Worm (Caenorhabditis elegans) whole organism, midembryonic: ENCODE data around the gene set-22.

ENCODE experiments used
- T22C8.4 ChIP-seq: fragments of 200-800 bp; sonication (Bioruptor generic); IDR thresholded peaks from 2 replicates; pipeline ENCODE4 v1.3.6; 2022; ENCODE audit warnings: missing genetic modification characterization, missing compliant biosample characterization
- cog-1 ChIP-seq: sonication (generic microtip); optimal IDR thresholded peaks from 2 replicates; lab custom pipeline; 2016; ENCODE audit warnings: missing genetic modification characterization, missing compliant biosample characterization
- flt-1 ChIP-seq: fragments of 200-800 bp; sonication (Bioruptor generic); IDR thresholded peaks from 2 replicates; pipeline ENCODE4 v1.3.6; 2022; ENCODE audit warnings: missing genetic modification characterization, missing compliant biosample characterization
- klf-2 ChIP-seq: fragments of 200-800 bp; sonication (Bioruptor generic); conservative IDR thresholded peaks from 2 replicates; pipeline ENCODE4 v1.3.6; 2022; ENCODE audit warnings: missing genetic modification reagents, missing genetic modification characterization, missing compliant biosample characterization
- med-1 ChIP-seq: sonication (generic microtip); optimal IDR thresholded peaks from 2 replicates; lab custom pipeline; 2017; ENCODE audit warnings: missing genetic modification characterization, mild to moderate bottlenecking, missing compliant biosample characterization, antibody characterized with exemption, missing genetic modification reagents; ENCODE audit not compliant: insufficient read depth
- ref-1 ChIP-seq: fragments of 200-800 bp; sonication (Bioruptor generic); conservative IDR thresholded peaks from 2 replicates; pipeline ENCODE4 v1.3.6; 2022; ENCODE audit warnings: missing genetic modification reagents, missing genetic modification characterization, missing compliant biosample characterization
- tab-1 ChIP-seq: fragments of 200-800 bp; sonication (Bioruptor generic); IDR thresholded peaks from 2 replicates; pipeline ENCODE4 v1.3.6; 2022; ENCODE audit warnings: missing genetic modification characterization, missing compliant biosample characterization
- ztf-23 ChIP-seq: fragments of 200-800 bp; sonication (Bioruptor generic); IDR thresholded peaks from 2 replicates; pipeline ENCODE4 v1.3.6; 2022; ENCODE audit warnings: missing genetic modification reagents, missing genetic modification characterization, missing compliant biosample characterization
- ztf-29 ChIP-seq: fragments of 200-800 bp; sonication (Bioruptor generic); IDR thresholded peaks from 2 replicates; pipeline ENCODE4 v1.3.6; 2022; ENCODE audit warnings: missing genetic modification reagents, missing genetic modification characterization, missing compliant biosample characterization

DNA sequence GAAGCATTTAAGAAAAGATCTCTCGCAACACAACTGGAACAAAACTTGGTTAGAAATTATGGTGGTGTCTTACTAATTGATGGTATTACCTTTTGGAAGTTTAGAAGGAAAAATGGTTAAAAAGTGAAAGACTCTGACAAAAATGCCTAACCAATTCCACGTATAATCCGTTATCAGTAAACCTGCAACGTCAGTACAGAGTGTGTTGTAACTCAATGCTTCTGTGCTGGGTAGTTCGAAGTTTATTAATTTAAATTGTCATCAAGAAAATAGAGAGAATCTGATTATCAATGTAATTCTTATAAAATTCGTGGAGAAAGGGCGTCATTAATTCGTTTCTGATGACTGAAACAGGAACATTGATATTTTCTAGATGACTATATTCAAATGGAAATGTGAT is 1.5 kb upstream of the set-22 start:
- TF ChIP-seq ztf-29 = no peak
- TF ChIP-seq cog-1 (tag; lab: Kevin White, UChicago) = no peak
- no peak for TF ChIP-seq ztf-23 (GFP tag; lab: Robert Waterston, UW)
- TF ChIP-seq T22C8.4 = no peak
- TF ChIP-seq flt-1 (GFP tag; lab: Robert Waterston, UW) = no peak
- TF ChIP-seq ref-1 (GFP tag; lab: Robert Waterston, UW) = no peak
- no peak for TF ChIP-seq klf-2
- no peak for TF ChIP-seq med-1 (GFP tag; lab: Kevin White, UChicago)
- no peak for TF ChIP-seq tab-1
